Worm (Caenorhabditis elegans) whole organism, late embryonic: ENCODE measurements around the gene pqn-71.

ENCODE experiments used
- C08G9.2 ChIP-seq: sonication (generic microtip); optimal IDR thresholded peaks from 2 replicates; lab custom pipeline; 2016; ENCODE audit warnings: mild to moderate bottlenecking, missing genetic modification characterization, moderate library complexity, missing compliant biosample characterization
- F13H6.1 ChIP-seq: sonication (generic microtip); optimal IDR thresholded peaks from 2 replicates; lab custom pipeline; 2016; ENCODE audit warnings: missing genetic modification characterization, missing compliant biosample characterization
- K02D7.2 ChIP-seq: sonication (generic microtip); optimal IDR thresholded peaks from 2 replicates; lab custom pipeline; 2017; ENCODE audit warnings: mild to moderate bottlenecking, missing genetic modification characterization, missing compliant biosample characterization
- K09A11.1 ChIP-seq: sonication (generic microtip); optimal IDR thresholded peaks from 2 replicates; lab custom pipeline; 2017; ENCODE audit warnings: antibody characterized with exemption, mild to moderate bottlenecking, missing genetic modification characterization, missing compliant biosample characterization; ENCODE audit not compliant: insufficient read depth
- T23F11.4 ChIP-seq: fragments of 200-800 bp; sonication (Bioruptor generic); optimal IDR thresholded peaks from 2 replicates; lab custom pipeline; 2018; ENCODE audit warnings: mild to moderate bottlenecking, missing genetic modification characterization, missing compliant biosample characterization
- Y22D7AL.16 ChIP-seq: sonication (generic microtip); optimal IDR thresholded peaks from 2 replicates; lab custom pipeline; 2016; ENCODE audit warnings: missing genetic modification characterization, missing compliant biosample characterization
- ama-1 ChIP-seq: fragments of 150-350 bp; optimal IDR thresholded peaks from 2 replicates; lab custom pipeline; 2014
- ceh-19 ChIP-seq: fragments of 200-800 bp; sonication (Bioruptor generic); optimal IDR thresholded peaks from 2 replicates; lab custom pipeline; 2018; ENCODE audit warnings: mild to moderate bottlenecking, missing genetic modification characterization, missing compliant biosample characterization
- ceh-2 ChIP-seq: sonication (generic microtip); optimal IDR thresholded peaks from 2 replicates; lab custom pipeline; 2016; ENCODE audit warnings: missing genotype, missing genetic modification characterization, missing compliant biosample characterization
- ceh-30 ChIP-seq: fragments of 150-350 bp; optimal IDR thresholded peaks from 2 replicates; lab custom pipeline; 2014; ENCODE audit warnings: missing biosample characterization, missing genetic modification characterization
- ceh-34 ChIP-seq: sonication (generic microtip); optimal IDR thresholded peaks from 2 replicates; lab custom pipeline; 2016; ENCODE audit warnings: mild to moderate bottlenecking, missing genetic modification characterization, missing compliant biosample characterization
- ceh-6 ChIP-seq: fragments of 200-800 bp; sonication (Bioruptor generic); optimal IDR thresholded peaks from 2 replicates; lab custom pipeline; 2018; ENCODE audit warnings: mild to moderate bottlenecking, missing genetic modification characterization, missing compliant biosample characterization
- dve-1 ChIP-seq: sonication (generic microtip); optimal IDR thresholded peaks from 2 replicates; lab custom pipeline; 2017; ENCODE audit warnings: antibody characterized with exemption, mild to moderate bottlenecking, missing genetic modification characterization, missing compliant biosample characterization
- ets-4 ChIP-seq: sonication (generic microtip); optimal IDR thresholded peaks from 2 replicates; lab custom pipeline; 2016; ENCODE audit warnings: missing genetic modification characterization, missing compliant biosample characterization
- fkh-10 ChIP-seq: fragments of 150-350 bp; optimal IDR thresholded peaks from 2 replicates; lab custom pipeline; 2014; ENCODE audit warnings: missing biosample characterization, missing genetic modification reagents, missing genetic modification characterization
- fkh-6 ChIP-seq: sonication (generic microtip); optimal IDR thresholded peaks from 2 replicates; lab custom pipeline; 2016; ENCODE audit warnings: missing genetic modification characterization, missing compliant biosample characterization
- gmeb-2 ChIP-seq: sonication (generic microtip); optimal IDR thresholded peaks from 2 replicates; lab custom pipeline; 2016; ENCODE audit warnings: missing genetic modification characterization, inconsistent platforms, missing compliant biosample characterization
- lim-6 ChIP-seq: sonication (generic microtip); optimal IDR thresholded peaks from 2 replicates; lab custom pipeline; 2016; ENCODE audit warnings: missing genetic modification characterization, missing compliant biosample characterization
- lin-11 ChIP-seq: fragments of 200-800 bp; sonication (Bioruptor generic); optimal IDR thresholded peaks from 2 replicates; lab custom pipeline; 2018; ENCODE audit warnings: mild to moderate bottlenecking, missing genetic modification characterization, missing compliant biosample characterization
- madf-2 ChIP-seq: sonication (generic microtip); optimal IDR thresholded peaks from 2 replicates; lab custom pipeline; 2017; ENCODE audit warnings: missing genetic modification characterization, missing compliant biosample characterization
- mec-3 ChIP-seq: sonication (generic microtip); optimal IDR thresholded peaks from 2 replicates; lab custom pipeline; 2016; ENCODE audit warnings: borderline replicate concordance, missing genetic modification characterization, missing compliant biosample characterization
- nfya-1 ChIP-seq: sonication (generic microtip); optimal IDR thresholded peaks from 2 replicates; lab custom pipeline; 2017; ENCODE audit warnings: missing genetic modification characterization, mild to moderate bottlenecking, missing compliant biosample characterization, antibody characterized with exemption, moderate library complexity
- nhr-11 ChIP-seq: fragments of 150-350 bp; optimal IDR thresholded peaks from 2 replicates; lab custom pipeline; 2014; ENCODE audit warnings: missing biosample characterization, missing genetic modification characterization
- nhr-232 ChIP-seq: sonication (generic microtip); optimal IDR thresholded peaks from 2 replicates; lab custom pipeline; 2016; ENCODE audit warnings: missing genetic modification characterization, missing compliant biosample characterization
- npax-4 ChIP-seq: sonication (generic microtip); optimal IDR thresholded peaks from 2 replicates; lab custom pipeline; 2016; ENCODE audit warnings: missing genetic modification characterization, missing compliant biosample characterization
- odd-2 ChIP-seq: sonication (generic microtip); optimal IDR thresholded peaks from 2 replicates; lab custom pipeline; 2017; ENCODE audit warnings: antibody characterized with exemption, mild to moderate bottlenecking, missing genetic modification characterization, missing compliant biosample characterization
- pax-1 ChIP-seq: fragments of 150-350 bp; optimal IDR thresholded peaks from 2 replicates; lab custom pipeline; 2014; ENCODE audit warnings: missing biosample characterization, missing genetic modification characterization
- pha-4 ChIP-seq: fragments of 150-350 bp; optimal IDR thresholded peaks from 2 replicates; lab custom pipeline; 2018; ENCODE audit warnings: missing biosample characterization, missing genetic modification reagents, missing genetic modification characterization
- pros-1 ChIP-seq: fragments of 150-350 bp; optimal IDR thresholded peaks from 2 replicates; lab custom pipeline; 2014; ENCODE audit warnings: missing biosample characterization, missing genetic modification reagents, missing genetic modification characterization
- ref-2 ChIP-seq: sonication (generic microtip); optimal IDR thresholded peaks from 2 replicates; lab custom pipeline; 2016; ENCODE audit warnings: missing genetic modification characterization, missing compliant biosample characterization
- sox-2 ChIP-seq: fragments of 200-800 bp; sonication (Bioruptor generic); IDR thresholded peaks from 2 replicates; pipeline ENCODE4 v1.3.6; 2022; ENCODE audit warnings: missing genetic modification reagents, missing genetic modification characterization, missing compliant biosample characterization
- syd-9 ChIP-seq: sonication (generic microtip); optimal IDR thresholded peaks from 2 replicates; lab custom pipeline; 2016; ENCODE audit warnings: mild to moderate bottlenecking, missing genetic modification characterization, moderate library complexity, missing compliant biosample characterization
- tbx-2 ChIP-seq: sonication (generic microtip); optimal IDR thresholded peaks from 2 replicates; lab custom pipeline; 2016; ENCODE audit warnings: missing genetic modification characterization, missing compliant biosample characterization
- ttx-3 ChIP-seq: sonication (generic microtip); optimal IDR thresholded peaks from 2 replicates; lab custom pipeline; 2016; ENCODE audit warnings: missing genetic modification reagents, missing genetic modification characterization, missing compliant biosample characterization
- unc-3 ChIP-seq, 2 experiments: fragments of 200-800 bp in 1 of 2; sonication (Bioruptor generic) in 1 of 2; sonication (generic microtip) in 1 of 2; conservative IDR thresholded peaks in 1 of 2; optimal IDR thresholded peaks in 1 of 2; 2 replicates each; pipeline versions ENCODE4 v1.3.6 to Lab custom; 2016 to 2022; ENCODE audit warnings: missing compliant biosample characterization in 2 of 2, missing genetic modification characterization in 2 of 2, missing genetic modification reagents in 1 of 2
- unc-42 ChIP-seq: sonication (generic microtip); optimal IDR thresholded peaks from 2 replicates; lab custom pipeline; 2016; ENCODE audit warnings: missing genotype, missing genetic modification characterization, missing compliant biosample characterization
- unc-55 ChIP-seq: sonication (generic microtip); optimal IDR thresholded peaks from 2 replicates; lab custom pipeline; 2017; ENCODE audit warnings: missing biosample characterization, missing genetic modification reagents, missing genetic modification characterization
- zip-5 ChIP-seq: sonication (generic microtip); optimal IDR thresholded peaks from 2 replicates; lab custom pipeline; 2016; ENCODE audit warnings: missing genetic modification characterization, missing compliant biosample characterization

The pqn-71 gene

DNA sequence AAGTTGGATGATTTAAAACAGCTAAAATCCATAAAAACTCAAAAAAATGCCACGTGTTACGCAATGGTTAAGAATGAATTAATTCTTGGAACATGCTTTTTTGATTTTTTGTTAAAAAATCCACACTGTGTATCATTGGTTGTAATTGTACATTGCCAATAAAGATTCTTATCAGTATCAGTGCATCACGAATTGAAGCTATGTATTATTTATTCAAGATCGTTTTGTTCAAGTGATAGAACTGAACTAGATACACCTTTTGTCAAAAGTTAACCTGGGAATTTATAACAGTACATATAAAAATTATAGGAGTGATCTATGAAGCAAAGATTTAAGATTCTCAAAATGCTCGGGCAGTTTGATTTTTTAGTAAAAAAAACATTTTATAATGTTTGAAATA is 30.8 kb upstream of the pqn-71 start:
- TF ChIP-seq fkh-6 (tag; lab: Kevin White, UChicago) (no peak), nhr-232 (no peak), ets-4 (tag; lab: Kevin White, UChicago) (no peak), ceh-19 (GFP tag; lab: Kevin White, UChicago) (no peak), sox-2 (GFP tag; lab: Robert Waterston, UW) (no peak), nfya-1 (tag; lab: Kevin White, UChicago) (no peak), Y22D7AL.16 (tag; lab: Kevin White, UChicago) (no peak), zip-5 (tag; lab: Kevin White, UChicago) (no peak), ceh-2 (no peak)
- TF ChIP-seq, all 69 proteins: peak for 0

- no peak for TF ChIP-seq unc-3 (GFP tag; conservative IDR thresholded peaks at IDR 0.05; lab: Robert Waterston, UW)
- no peak for TF ChIP-seq unc-3 (tag; optimal IDR thresholded peaks at IDR 0.05; lab: Kevin White, UChicago)
- no peak for TF ChIP-seq lim-6
- TF ChIP-seq odd-2 (tag; lab: Kevin White, UChicago) = no peak
- no peak for TF ChIP-seq nhr-11 (tag; lab: Kevin White, UChicago)
- no peak for TF ChIP-seq mec-3 (tag; lab: Kevin White, UChicago)
- TF ChIP-seq pax-1 (tag; lab: Kevin White, UChicago) = no peak
- TF ChIP-seq fkh-10 (GFP tag; lab: Kevin White, UChicago) = no peak
- TF ChIP-seq pros-1 (tag; lab: Kevin White, UChicago) = no peak
- no peak for TF ChIP-seq nfya-1 (tag; lab: Kevin White, UChicago)
- TF ChIP-seq ceh-34 (tag; lab: Kevin White, UChicago) = no peak
- TF ChIP-seq T23F11.4 = no peak
Observed at ce11 chrV:15436133-15436532, 29.3 kb upstream of the pqn-71 start.

- TF ChIP-seq gmeb-2 (tag; lab: Kevin White, UChicago) = no peak
- TF ChIP-seq nfya-1 (tag; lab: Kevin White, UChicago) = peak; percentile 68
Observed at ce11 chrV:15442384-15442783, 23.1 kb upstream of the pqn-71 start.

ce11 chrV:15443708-15444107 is 21.8 kb upstream of the pqn-71 start, which contains the start of gene T26H5.10:
Gene T26H5.10 (minus strand): TSS chrV:15443808.
- no peak for TF ChIP-seq ceh-30
- TF ChIP-seq ceh-19 (GFP tag; lab: Kevin White, UChicago) = no peak
- TF ChIP-seq ttx-3 (tag; lab: Kevin White, UChicago) = no peak
- TF ChIP-seq zip-5 (tag; lab: Kevin White, UChicago) = no peak
- no peak for TF ChIP-seq ama-1 (lab: Kevin White, UChicago)
- no peak for TF ChIP-seq K02D7.2 (tag; lab: Kevin White, UChicago)
- no peak for TF ChIP-seq fkh-10 (GFP tag; lab: Kevin White, UChicago)
- no peak for TF ChIP-seq ceh-2
- TF ChIP-seq unc-55 (GFP tag; lab: Kevin White, UChicago) = no peak
- TF ChIP-seq gmeb-2 (tag; lab: Kevin White, UChicago) = no peak
- no peak for TF ChIP-seq npax-4 (tag; lab: Kevin White, UChicago)
- no peak for TF ChIP-seq ref-2 (tag; lab: Kevin White, UChicago)
- TF ChIP-seq unc-42 = no peak
- no peak for TF ChIP-seq madf-2 (tag; lab: Kevin White, UChicago)
- TF ChIP-seq ceh-6 = no peak
- TF ChIP-seq pha-4 = no peak
- TF ChIP-seq dve-1 = no peak
- TF ChIP-seq nfya-1 (tag; lab: Kevin White, UChicago) = no peak
- no peak for TF ChIP-seq tbx-2 (tag; lab: Kevin White, UChicago)
- TF ChIP-seq C08G9.2 (tag; lab: Kevin White, UChicago) = no peak

DNA sequence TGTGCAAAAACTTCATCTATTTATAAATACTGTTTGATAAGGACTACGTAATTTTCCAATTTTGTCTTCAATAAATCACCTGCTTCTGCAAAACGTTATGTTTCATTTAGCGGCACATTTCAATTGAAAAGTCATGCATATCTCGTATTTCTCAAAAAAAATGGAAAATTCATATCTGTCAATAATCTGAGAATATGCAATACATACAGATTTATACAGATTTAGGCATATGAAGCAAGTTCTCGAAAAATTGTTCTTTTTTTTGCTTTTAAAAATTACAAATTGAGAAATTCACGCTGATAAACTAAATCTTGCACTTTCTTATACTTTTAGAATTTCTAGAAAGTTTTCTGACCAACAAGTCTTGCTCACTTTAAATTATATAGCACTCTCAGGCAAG is 21.3 kb upstream of the pqn-71 start, which contains the start of gene T26H5.11:
T26H5.11 (minus strand) TSS at position 101 of the 400 bp plus-strand sequence.
- no peak for TF ChIP-seq syd-9 (tag; lab: Kevin White, UChicago)
- TF ChIP-seq madf-2 (tag; lab: Kevin White, UChicago) = no peak
- no peak for TF ChIP-seq ceh-30
- no peak for TF ChIP-seq gmeb-2 (tag; lab: Kevin White, UChicago)
- no peak for TF ChIP-seq tbx-2 (tag; lab: Kevin White, UChicago)
- no peak for TF ChIP-seq C08G9.2 (tag; lab: Kevin White, UChicago)
- no peak for TF ChIP-seq pax-1 (tag; lab: Kevin White, UChicago)
- TF ChIP-seq K09A11.1 (tag; lab: Kevin White, UChicago) = no peak
- no peak for TF ChIP-seq ref-2 (tag; lab: Kevin White, UChicago)
- no peak for TF ChIP-seq nfya-1 (tag; lab: Kevin White, UChicago)
- TF ChIP-seq mec-3 (tag; lab: Kevin White, UChicago) = no peak
- no peak for TF ChIP-seq lim-6
- TF ChIP-seq F13H6.1 (tag; lab: Kevin White, UChicago) = no peak
- no peak for TF ChIP-seq Y22D7AL.16 (tag; lab: Kevin White, UChicago)
- TF ChIP-seq npax-4 (tag; lab: Kevin White, UChicago) = no peak
- TF ChIP-seq lin-11 (tag; lab: Kevin White, UChicago) = no peak
- TF ChIP-seq, all 69 proteins: peak for 0
